Worm (Caenorhabditis elegans) whole organism, L3 larva: ENCODE data around the gene C54D1.7.

Experiments
- ama-1 ChIP-seq: fragments of 150-350 bp; optimal IDR thresholded peaks from 2 replicates; lab custom pipeline; 2018
- ceh-16 ChIP-seq: sonication (generic microtip); optimal IDR thresholded peaks from 2 replicates; lab custom pipeline; 2017; ENCODE audit warnings: missing biosample characterization, missing genetic modification characterization
- ceh-82 ChIP-seq: fragments of 150-350 bp; optimal IDR thresholded peaks from 2 replicates; lab custom pipeline; 2014; ENCODE audit warnings: missing biosample characterization, missing genetic modification characterization
- ceh-9 ChIP-seq: sonication (generic microtip); optimal IDR thresholded peaks from 2 replicates; lab custom pipeline; 2018; ENCODE audit warnings: missing biosample characterization, missing genetic modification characterization
- daf-12 ChIP-seq: fragments of 150-350 bp; optimal IDR thresholded peaks from 2 replicates; lab custom pipeline; 2014; ENCODE audit warnings: missing biosample characterization, missing genetic modification reagents, missing genetic modification characterization
- egl-5 ChIP-seq: fragments of 150-350 bp; optimal IDR thresholded peaks from 2 replicates; lab custom pipeline; 2017; ENCODE audit warnings: missing biosample characterization, missing genetic modification reagents, missing genetic modification characterization, inconsistent platforms
- fkh-10 ChIP-seq: sonication (generic microtip); optimal IDR thresholded peaks from 2 replicates; lab custom pipeline; 2017; ENCODE audit warnings: missing biosample characterization, missing genetic modification reagents, missing genetic modification characterization
- fos-1 ChIP-seq: fragments of 150-350 bp; optimal IDR thresholded peaks from 2 replicates; lab custom pipeline; 2014; ENCODE audit warnings: missing biosample characterization, missing genetic modification characterization
- nhr-77 ChIP-seq: fragments of 150-350 bp; optimal IDR thresholded peaks from 2 replicates; lab custom pipeline; 2014; ENCODE audit warnings: missing biosample characterization, missing genetic modification characterization
- pha-4 ChIP-seq: fragments of 150-350 bp; optimal IDR thresholded peaks from 2 replicates; lab custom pipeline; 2014; ENCODE audit warnings: missing biosample characterization, missing genetic modification reagents, missing genetic modification characterization
- pqm-1 ChIP-seq: fragments of 150-350 bp; optimal IDR thresholded peaks from 2 replicates; lab custom pipeline; 2017; ENCODE audit warnings: missing biosample characterization, missing genetic modification characterization, inconsistent platforms
- unc-62 ChIP-seq: fragments of 150-350 bp; sonication (generic microtip); optimal IDR thresholded peaks from 4 replicates; lab custom pipeline; 2014; ENCODE audit warnings: missing biosample characterization, missing genetic modification reagents, missing genetic modification characterization
- ztf-11 ChIP-seq: fragments of 150-350 bp; optimal IDR thresholded peaks from 2 replicates; lab custom pipeline; 2014; ENCODE audit warnings: missing biosample characterization, missing genetic modification characterization
- ztf-4 ChIP-seq: fragments of 150-350 bp; optimal IDR thresholded peaks from 2 replicates; lab custom pipeline; 2014; ENCODE audit warnings: missing biosample characterization, missing genetic modification characterization

DNA sequence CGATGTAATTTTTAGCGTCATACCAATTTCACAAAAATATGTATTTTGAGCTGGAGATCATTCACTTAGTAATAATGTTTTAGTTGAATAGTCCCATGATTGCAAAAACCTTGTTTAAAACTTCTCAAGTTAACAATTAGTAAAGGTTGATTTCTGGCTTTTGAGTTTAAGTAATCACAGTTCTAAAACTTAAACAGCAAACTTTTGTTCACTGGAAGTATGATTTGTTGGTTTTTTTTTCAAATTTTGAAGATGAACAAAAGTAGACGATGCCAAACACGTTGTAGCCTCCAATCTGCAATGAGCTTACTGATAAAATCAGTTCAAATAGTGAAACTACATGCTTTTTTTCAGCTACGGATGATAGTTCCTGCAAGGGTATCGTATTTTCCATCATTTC, 43.2 kb downstream of the C54D1.7 start, which contains the start of gene C36B7.1:
- TF ChIP-seq ztf-11 (tag; lab: Kevin White, UChicago) (no peak), daf-12 (tag; lab: Kevin White, UChicago) (no peak), ceh-16 (tag; lab: Kevin White, UChicago) (no peak), ama-1 (no peak), pqm-1 (no peak), unc-62 (GFP tag; lab: Kevin White, UChicago) (no peak), pha-4 (tag; lab: Kevin White, UChicago) (no peak), fos-1 (tag; lab: Kevin White, UChicago) (no peak), ztf-4 (no peak), ceh-9 (no peak), nhr-77 (tag; lab: Kevin White, UChicago) (no peak), egl-5 (tag; lab: Kevin White, UChicago) (no peak), fkh-10 (GFP tag; lab: Kevin White, UChicago) (no peak), ceh-82 (tag; lab: Kevin White, UChicago) (no peak)
